Worm (Caenorhabditis elegans) whole organism, L4 larva: Measurements from ENCODE around the gene T10B9.14.
A peak's percentile ranks its signal among the peaks of the same experiment; 100 is the strongest.

Source experiments
- F26F4.8 ChIP-seq: fragments of 200-800 bp; sonication (Bioruptor generic); conservative IDR thresholded peaks from 2 replicates; pipeline ENCODE4 v1.3.6; 2022; ENCODE audit warnings: missing genetic modification characterization, missing compliant biosample characterization
- F37D6.2 ChIP-seq: sonication (generic microtip); optimal IDR thresholded peaks from 2 replicates; lab custom pipeline; 2016; ENCODE audit warnings: mild to moderate bottlenecking, missing genetic modification characterization, missing compliant biosample characterization
- F49E8.2 ChIP-seq: sonication (generic microtip); optimal IDR thresholded peaks from 2 replicates; lab custom pipeline; 2016; ENCODE audit warnings: missing compliant biosample characterization, mild to moderate bottlenecking, missing genetic modification characterization, borderline replicate concordance
- T20F7.1 ChIP-seq: fragments of 200-800 bp; sonication (Bioruptor generic); optimal IDR thresholded peaks from 2 replicates; lab custom pipeline; 2018; ENCODE audit warnings: mild to moderate bottlenecking, missing genetic modification characterization, missing compliant biosample characterization
- Y48G9A.11 ChIP-seq: fragments of 200-800 bp; sonication (Bioruptor generic); IDR thresholded peaks from 2 replicates; pipeline ENCODE4 v1.3.6; 2022; ENCODE audit warnings: missing genetic modification reagents, missing genetic modification characterization, missing compliant biosample characterization
- ZK337.2 ChIP-seq: fragments of 200-800 bp; sonication (Bioruptor generic); IDR thresholded peaks from 2 replicates; pipeline ENCODE4 v1.3.6; 2022; ENCODE audit warnings: missing genetic modification reagents, missing genetic modification characterization, missing compliant biosample characterization
- ZK546.5 ChIP-seq, 2 experiments: sonication (generic microtip); optimal IDR thresholded peaks; 2 replicates each; lab custom pipeline; 2017; ENCODE audit warnings: missing biosample characterization in 2 of 2, missing genetic modification characterization in 2 of 2
- aha-1 ChIP-seq: fragments of 150-350 bp; peaks from one replicate; lab custom pipeline; 2014; ENCODE audit warnings: missing biosample characterization, missing genetic modification characterization
- ama-1 ChIP-seq: fragments of 150-350 bp; optimal IDR thresholded peaks from 2 replicates; lab custom pipeline; 2014; ENCODE audit warnings: inconsistent platforms, mixed read lengths
- ceh-20 ChIP-seq: fragments of 200-800 bp; sonication (Bioruptor generic); IDR thresholded peaks from 2 replicates; pipeline ENCODE4 v1.3.6; 2022; ENCODE audit warnings: missing genetic modification reagents, missing genetic modification characterization, missing compliant biosample characterization
- ceh-32 ChIP-seq: sonication (generic microtip); optimal IDR thresholded peaks from 2 replicates; lab custom pipeline; 2016; ENCODE audit warnings: mild to moderate bottlenecking, missing genetic modification characterization, missing compliant biosample characterization; ENCODE audit not compliant: poor library complexity
- ceh-62 ChIP-seq: sonication (generic microtip); optimal IDR thresholded peaks from 2 replicates; lab custom pipeline; 2017; ENCODE audit warnings: missing biosample characterization, missing genetic modification characterization
- ctbp-1 ChIP-seq: fragments of 200-800 bp; sonication (Bioruptor generic); IDR thresholded peaks from 2 replicates; pipeline ENCODE4 v1.3.6; 2022; ENCODE audit warnings: missing genetic modification reagents, missing genetic modification characterization, missing compliant biosample characterization
- daf-12 ChIP-seq: fragments of 150-350 bp; optimal IDR thresholded peaks from 2 replicates; lab custom pipeline; 2014; ENCODE audit warnings: missing biosample characterization, missing genetic modification reagents, missing genetic modification characterization
- daf-16 ChIP-seq, 3 experiments: sonication (generic microtip); optimal IDR thresholded peaks; 2 replicates each; lab custom pipeline; 2016 to 2017; ENCODE audit warnings: missing genetic modification characterization in 3 of 3, missing genetic modification reagents in 3 of 3, mild to moderate bottlenecking in 2 of 3, missing compliant biosample characterization in 2 of 3, missing biosample characterization in 1 of 3, moderate library complexity in 1 of 3
- dmd-6 ChIP-seq: fragments of 200-800 bp; sonication (Bioruptor generic); IDR thresholded peaks from 2 replicates; pipeline ENCODE4 v1.3.6; 2022; ENCODE audit warnings: missing genetic modification reagents, missing genetic modification characterization, missing compliant biosample characterization
- duxl-1 ChIP-seq: sonication (generic microtip); optimal IDR thresholded peaks from 2 replicates; lab custom pipeline; 2016; ENCODE audit warnings: mild to moderate bottlenecking, missing genetic modification characterization, moderate library complexity, missing compliant biosample characterization; ENCODE audit not compliant: poor library complexity
- egl-27 ChIP-seq: sonication (generic microtip); optimal IDR thresholded peaks from 3 replicates; lab custom pipeline; 2017; ENCODE audit warnings: missing biosample characterization, missing genetic modification reagents, missing genetic modification characterization
- gei-8 ChIP-seq: fragments of 200-800 bp; sonication (Bioruptor generic); optimal IDR thresholded peaks from 2 replicates; lab custom pipeline; 2018; ENCODE audit warnings: mild to moderate bottlenecking, missing genetic modification characterization, missing compliant biosample characterization
- hlh-11 ChIP-seq: fragments of 200-800 bp; sonication (Bioruptor generic); optimal IDR thresholded peaks from 2 replicates; lab custom pipeline; 2018; ENCODE audit warnings: mild to moderate bottlenecking, missing genetic modification characterization, missing compliant biosample characterization
- hlh-30 ChIP-seq: sonication (generic microtip); optimal IDR thresholded peaks from 2 replicates; lab custom pipeline; 2017; ENCODE audit warnings: antibody characterized with exemption, mild to moderate bottlenecking, missing genetic modification characterization, missing compliant biosample characterization; ENCODE audit not compliant: insufficient read depth
- lin-1 ChIP-seq: fragments of 200-800 bp; sonication (Bioruptor generic); IDR thresholded peaks from 2 replicates; pipeline ENCODE4 v1.3.6; 2022; ENCODE audit warnings: missing genetic modification reagents, missing genetic modification characterization, missing compliant biosample characterization
- lin-29 ChIP-seq: fragments of 200-800 bp; sonication (Bioruptor generic); IDR thresholded peaks from 2 replicates; pipeline ENCODE4 v1.3.6; 2022; ENCODE audit warnings: missing genetic modification reagents, missing genetic modification characterization, missing compliant biosample characterization
- lin-38 ChIP-seq: fragments of 200-800 bp; sonication (Bioruptor generic); IDR thresholded peaks from 2 replicates; pipeline ENCODE4 v1.3.6; 2022; ENCODE audit warnings: missing genetic modification reagents, missing genetic modification characterization, missing compliant biosample characterization
- lir-3 ChIP-seq: sonication (generic microtip); optimal IDR thresholded peaks from 2 replicates; lab custom pipeline; 2016; ENCODE audit warnings: mild to moderate bottlenecking, missing genetic modification characterization, missing compliant biosample characterization
- lsy-2 ChIP-seq, 2 experiments: fragments of 150-350 bp in 1 of 2; sonication (generic microtip) in 1 of 2; optimal IDR thresholded peaks; 2 replicates each; lab custom pipeline; 2014 to 2017; ENCODE audit warnings: missing biosample characterization in 2 of 2, missing genetic modification characterization in 2 of 2
- mep-1 ChIP-seq: fragments of 150-350 bp; sonication (generic microtip); optimal IDR thresholded peaks from 3 replicates; lab custom pipeline; 2014; ENCODE audit warnings: missing biosample characterization, missing genetic modification characterization
- nhr-10 ChIP-seq: fragments of 150-350 bp; optimal IDR thresholded peaks from 2 replicates; lab custom pipeline; 2014; ENCODE audit warnings: missing biosample characterization, missing genetic modification characterization
- nhr-11 ChIP-seq: fragments of 150-350 bp; optimal IDR thresholded peaks from 2 replicates; lab custom pipeline; 2014; ENCODE audit warnings: missing biosample characterization, missing genetic modification characterization
- nhr-111 ChIP-seq: fragments of 200-800 bp; sonication (Bioruptor generic); optimal IDR thresholded peaks from 2 replicates; lab custom pipeline; 2018; ENCODE audit warnings: mild to moderate bottlenecking, missing genetic modification characterization, missing compliant biosample characterization
- nhr-42 ChIP-seq: fragments of 200-800 bp; sonication (Bioruptor generic); IDR thresholded peaks from 2 replicates; pipeline ENCODE4 v1.3.6; 2022; ENCODE audit warnings: missing genetic modification characterization, missing compliant biosample characterization
- nhr-48 ChIP-seq: sonication (generic microtip); optimal IDR thresholded peaks from 2 replicates; lab custom pipeline; 2016; ENCODE audit warnings: mild to moderate bottlenecking, missing genetic modification characterization, missing compliant biosample characterization
- nhr-6 ChIP-seq: fragments of 150-350 bp; optimal IDR thresholded peaks from 2 replicates; lab custom pipeline; 2014; ENCODE audit warnings: missing biosample characterization, missing genetic modification characterization
- pqm-1 ChIP-seq: sonication (generic microtip); optimal IDR thresholded peaks from 2 replicates; lab custom pipeline; 2017; ENCODE audit warnings: missing biosample characterization, missing genetic modification characterization
- set-16 ChIP-seq: fragments of 200-800 bp; sonication (Bioruptor generic); IDR thresholded peaks from 2 replicates; pipeline ENCODE4 v1.3.6; 2022; ENCODE audit warnings: missing genetic modification reagents, missing genetic modification characterization, missing compliant biosample characterization
- skn-1 ChIP-seq: fragments of 150-350 bp; optimal IDR thresholded peaks from 2 replicates; lab custom pipeline; 2014; ENCODE audit warnings: missing biosample characterization, missing genetic modification characterization
- snpc-1.2 ChIP-seq: fragments of 200-800 bp; sonication (Bioruptor generic); IDR thresholded peaks from 2 replicates; pipeline ENCODE4 v1.3.6; 2022; ENCODE audit warnings: missing genetic modification reagents, missing genetic modification characterization, missing compliant biosample characterization
- spr-3 ChIP-seq: fragments of 200-800 bp; sonication (Bioruptor generic); optimal IDR thresholded peaks from 2 replicates; lab custom pipeline; 2018; ENCODE audit warnings: mild to moderate bottlenecking, missing genetic modification characterization, missing compliant biosample characterization
- tag-97 ChIP-seq: fragments of 200-800 bp; sonication (Bioruptor generic); IDR thresholded peaks from 2 replicates; pipeline ENCODE4 v1.3.6; 2022; ENCODE audit warnings: missing genetic modification characterization, missing compliant biosample characterization
- unc-130 ChIP-seq: sonication (generic microtip); optimal IDR thresholded peaks from 2 replicates; lab custom pipeline; 2016; ENCODE audit warnings: missing genetic modification reagents, missing genetic modification characterization, missing compliant biosample characterization
- unc-39 ChIP-seq: sonication (generic microtip); optimal IDR thresholded peaks from 2 replicates; lab custom pipeline; 2017; ENCODE audit warnings: missing biosample characterization, missing genetic modification characterization
- unc-62 ChIP-seq, 3 experiments: fragments of 150-350 bp in 1 of 3; sonication (generic microtip); optimal IDR thresholded peaks in 2 of 3; peaks in 1 of 3; 1 replicate in 1 of 3; 2 replicates in 2 of 3; lab custom pipeline; 2014 to 2017; ENCODE audit warnings: missing biosample characterization in 3 of 3, missing genetic modification characterization in 3 of 3, missing genetic modification reagents in 3 of 3, missing genotype in 1 of 3
- vab-7 ChIP-seq: fragments of 200-800 bp; sonication (Bioruptor generic); IDR thresholded peaks from 2 replicates; pipeline ENCODE4 v1.3.6; 2022; ENCODE audit warnings: missing genetic modification reagents, missing genetic modification characterization, missing compliant biosample characterization
- zfp-2 ChIP-seq: sonication (generic microtip); optimal IDR thresholded peaks from 2 replicates; lab custom pipeline; 2016; ENCODE audit warnings: mild to moderate bottlenecking, missing genetic modification characterization, missing compliant biosample characterization
- zfp-3 ChIP-seq: fragments of 200-800 bp; sonication (Bioruptor generic); conservative IDR thresholded peaks from 2 replicates; pipeline ENCODE4 v1.3.6; 2022; ENCODE audit warnings: missing genetic modification reagents, missing genetic modification characterization, missing compliant biosample characterization
- zip-11 ChIP-seq: fragments of 200-800 bp; sonication (Bioruptor generic); IDR thresholded peaks from 2 replicates; pipeline ENCODE4 v1.3.6; 2022; ENCODE audit warnings: missing genetic modification characterization, missing compliant biosample characterization
- ztf-11 ChIP-seq: fragments of 150-350 bp; optimal IDR thresholded peaks from 2 replicates; lab custom pipeline; 2014; ENCODE audit warnings: missing biosample characterization, missing genetic modification characterization

The T10B9.14 gene

DNA sequence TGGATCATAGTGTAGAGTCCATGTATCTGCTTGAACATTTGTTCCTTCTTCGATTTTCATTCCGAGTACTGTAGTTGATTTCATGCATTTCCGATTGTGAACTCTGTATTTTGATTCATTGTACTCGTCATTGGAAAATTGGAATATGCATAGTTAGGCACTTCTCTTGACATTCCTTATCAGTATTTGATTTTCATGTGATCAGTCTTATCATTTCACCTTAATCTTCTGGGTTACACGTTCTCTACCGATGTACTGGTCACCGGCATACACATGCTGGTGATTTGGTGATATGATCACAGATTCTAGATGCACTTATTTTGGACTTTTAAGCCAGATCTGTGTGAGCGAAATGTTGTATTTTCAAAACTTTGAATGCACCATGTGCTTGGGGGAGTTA lies 8.9 kb upstream of the T10B9.14 start (continued):
- TF ChIP-seq unc-62 (GFP tag; optimal IDR thresholded peaks at IDR 0.05 in 1 of 2; lab: Kevin White, UChicago) (peak in 1 of 2 experiments; percentile 98), unc-62 (tag; optimal IDR thresholded peaks at IDR 0.05; lab: Kevin White, UChicago) (no peak), Y48G9A.11 (GFP tag; lab: Robert Waterston, UW) (no peak), nhr-111 (no peak), F26F4.8 (GFP tag; lab: Robert Waterston, UW) (no peak), mep-1 (tag; lab: Kevin White, UChicago) (peak; percentile 2), zip-11 (GFP tag; lab: Robert Waterston, UW) (no peak), ceh-62 (tag; lab: Kevin White, UChicago) (no peak), ceh-20 (GFP tag; lab: Robert Waterston, UW) (no peak), lin-1 (GFP tag; lab: Robert Waterston, UW) (peak; percentile 71; the same call in 1 of the 2 replicates), daf-12 (tag; lab: Kevin White, UChicago) (no peak), daf-16 (GFP tag; optimal IDR thresholded peaks at IDR 0.05; lab: Kevin White, UChicago) (no peak), daf-16 (tag; optimal IDR thresholded peaks at IDR 0.05; lab: Kevin White, UChicago) (peak; percentile 82), aha-1 (no peak), nhr-11 (tag; lab: Kevin White, UChicago) (no peak), lin-29 (GFP tag; lab: Robert Waterston, UW) (no peak), hlh-30 (tag; lab: Kevin White, UChicago) (peak; percentile 62), hlh-11 (tag; lab: Kevin White, UChicago) (peak; percentile 91), nhr-48 (tag; lab: Kevin White, UChicago) (peak; percentile 72), snpc-1.2 (no peak), ztf-11 (no peak), set-16 (GFP tag; lab: Robert Waterston, UW) (no peak)

DNA sequence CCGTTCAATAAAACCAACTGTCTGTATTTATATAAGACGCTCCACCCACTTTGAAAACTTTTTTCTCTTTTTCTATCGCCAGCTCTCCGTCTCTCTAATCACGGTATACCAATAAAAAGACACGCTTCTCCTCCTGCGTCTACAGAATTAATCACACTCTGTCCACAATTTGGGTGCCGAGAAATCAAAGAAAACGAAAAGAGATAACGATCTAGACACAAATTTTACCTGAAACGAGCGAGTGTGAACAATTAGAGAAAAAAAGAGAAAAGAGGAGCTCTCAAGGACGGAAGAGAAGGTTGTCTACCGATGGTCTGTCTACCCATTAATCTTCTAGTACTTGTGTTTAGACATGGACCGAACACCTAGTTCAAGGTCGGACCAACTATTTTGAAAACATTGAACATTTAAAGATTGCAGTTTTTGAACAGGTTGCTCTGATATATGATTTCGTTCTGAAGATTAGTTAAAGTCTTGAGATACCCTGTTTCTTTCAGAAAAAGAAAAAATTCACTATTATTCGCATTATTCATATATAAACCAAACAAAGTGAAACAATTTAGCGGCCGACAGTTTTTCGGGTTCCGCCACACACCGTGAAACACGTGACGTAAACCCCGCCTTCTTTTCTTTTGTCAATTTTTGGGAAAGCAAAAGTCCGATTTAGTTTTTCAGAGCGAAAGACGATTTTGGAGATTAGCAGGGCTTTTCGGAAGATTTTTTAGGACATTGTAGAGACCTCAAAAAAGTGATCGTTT lies 5.3 kb upstream of the T10B9.14 start, which contains the start of gene cyp-13A2:
cyp-13A2 (minus strand) TSS at position 235 of the 758 bp plus-strand sequence.
- TF ChIP-seq hlh-30 (tag; lab: Kevin White, UChicago): peak; percentile 24
- no peak for TF ChIP-seq nhr-42 (GFP tag; lab: Robert Waterston, UW)
- TF ChIP-seq ama-1 (lab: Kevin White, UChicago): no peak
- TF ChIP-seq ZK546.5 (tag; optimal IDR thresholded peaks at IDR 0.05; lab: Kevin White, UChicago): no peak
- no peak for TF ChIP-seq vab-7 (GFP tag; lab: Robert Waterston, UW)
- TF ChIP-seq skn-1 (tag; lab: Kevin White, UChicago): no peak
- no peak for TF ChIP-seq unc-39 (tag; lab: Kevin White, UChicago)
- TF ChIP-seq lsy-2 (tag; optimal IDR thresholded peaks at IDR 0.05; lab: Kevin White, UChicago): peak; percentile 22 to 50
- peak; percentile 46 for TF ChIP-seq pqm-1
- no peak for TF ChIP-seq daf-12 (tag; lab: Kevin White, UChicago)
- no peak for TF ChIP-seq lir-3 (tag; lab: Kevin White, UChicago)
- TF ChIP-seq gei-8 (GFP tag; lab: Kevin White, UChicago): no peak
- no peak for TF ChIP-seq zfp-3 (GFP tag; lab: Robert Waterston, UW)
- TF ChIP-seq ZK337.2 (GFP tag; lab: Robert Waterston, UW): no peak
- peak; percentile 58 for TF ChIP-seq mep-1 (tag; lab: Kevin White, UChicago)
- no peak for TF ChIP-seq F49E8.2 (tag; lab: Kevin White, UChicago)
- no peak for TF ChIP-seq unc-130 (GFP tag; lab: Kevin White, UChicago)
- TF ChIP-seq lin-38 (GFP tag; lab: Robert Waterston, UW): no peak
- TF ChIP-seq hlh-11 (tag; lab: Kevin White, UChicago): peak; percentile 85
- TF ChIP-seq tag-97: no peak
- no peak for TF ChIP-seq lin-1 (GFP tag; lab: Robert Waterston, UW)
- TF ChIP-seq nhr-10: peak; percentile 57
- TF ChIP-seq ceh-20 (GFP tag; lab: Robert Waterston, UW): no peak; the same call in 1 of the 2 replicates
- no peak for TF ChIP-seq egl-27 (tag; lab: Kevin White, UChicago)
- TF ChIP-seq F37D6.2 (tag; lab: Kevin White, UChicago): no peak
- no peak for TF ChIP-seq ceh-32 (tag; lab: Kevin White, UChicago)
- TF ChIP-seq duxl-1 (tag; lab: Kevin White, UChicago): no peak
- TF ChIP-seq spr-3 (GFP tag; lab: Kevin White, UChicago): no peak
- no peak for TF ChIP-seq nhr-6 (tag; lab: Kevin White, UChicago)
- TF ChIP-seq T20F7.1 (GFP tag; lab: Kevin White, UChicago): peak; percentile 16
- TF ChIP-seq Y48G9A.11 (GFP tag; lab: Robert Waterston, UW): 0 out of 2 replicates have a peak, but pooled peaks have one; percentile 23
- no peak for TF ChIP-seq ctbp-1
- peak; percentile 87 for TF ChIP-seq dmd-6
- no peak for TF ChIP-seq zfp-2 (tag; lab: Kevin White, UChicago)
